Fruit fly (Drosophila melanogaster) whole organism: ENCODE results near the gene akirin.

ENCODE experiments used
- CG8478 ChIP-seq: fragments of >200 bp; optimal IDR thresholded peaks from 2 replicates; lab custom pipeline; 2018; ENCODE audit warnings: inconsistent platforms
- Dll ChIP-seq: fragments of >200 bp; optimal IDR thresholded peaks from 2 replicates; lab custom pipeline; 2017
- EcR ChIP-seq, 2 experiments: fragments of >200 bp; optimal IDR thresholded peaks; 2 replicates each; lab custom pipeline; 2017; ENCODE audit warnings: missing biosample characterization in 2 of 2, missing genetic modification characterization in 2 of 2, missing genetic modification reagents in 2 of 2
- pan ChIP-seq: fragments of >200 bp; optimal IDR thresholded peaks from 2 replicates; lab custom pipeline; 2017
- psq ChIP-seq: fragments of >200 bp; optimal IDR thresholded peaks from 2 replicates; lab custom pipeline; 2017
- usp ChIP-seq: fragments of >200 bp; optimal IDR thresholded peaks from 2 replicates; lab custom pipeline; 2017; ENCODE audit warnings: missing biosample characterization, missing genetic modification characterization, mixed read lengths

akirin gene

DNA sequence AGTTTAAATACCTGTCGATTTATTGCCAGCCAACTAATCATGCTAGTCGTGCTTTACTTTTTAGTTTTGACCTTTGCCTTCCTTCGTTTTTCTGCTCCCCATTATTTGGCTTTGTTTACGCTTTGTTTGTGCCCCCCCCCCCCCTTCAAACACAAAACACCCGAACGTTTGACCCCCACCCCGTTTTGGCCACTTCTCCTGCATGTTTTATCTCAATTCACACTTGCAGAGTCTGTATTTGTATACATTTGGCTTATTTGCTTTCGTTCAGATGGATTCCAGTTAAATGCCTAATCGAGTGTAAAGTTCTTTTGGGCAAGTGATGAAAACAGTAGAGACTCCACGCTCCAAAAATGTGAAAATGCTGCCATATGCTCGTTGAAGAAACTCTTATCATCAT, 20.3 kb upstream of the akirin start:
- TF ChIP-seq Dll (lab: Kevin White, UChicago) (no peak), EcR (GFP tag; optimal IDR thresholded peaks at IDR 0.05; lab: Kevin White, UChicago) (no peak), pan (lab: Kevin White, UChicago) (no peak), psq (lab: Kevin White, UChicago) (no peak), usp (GFP tag; lab: Kevin White, UChicago) (no peak), CG8478 (lab: Kevin White, UChicago) (no peak)

DNA sequence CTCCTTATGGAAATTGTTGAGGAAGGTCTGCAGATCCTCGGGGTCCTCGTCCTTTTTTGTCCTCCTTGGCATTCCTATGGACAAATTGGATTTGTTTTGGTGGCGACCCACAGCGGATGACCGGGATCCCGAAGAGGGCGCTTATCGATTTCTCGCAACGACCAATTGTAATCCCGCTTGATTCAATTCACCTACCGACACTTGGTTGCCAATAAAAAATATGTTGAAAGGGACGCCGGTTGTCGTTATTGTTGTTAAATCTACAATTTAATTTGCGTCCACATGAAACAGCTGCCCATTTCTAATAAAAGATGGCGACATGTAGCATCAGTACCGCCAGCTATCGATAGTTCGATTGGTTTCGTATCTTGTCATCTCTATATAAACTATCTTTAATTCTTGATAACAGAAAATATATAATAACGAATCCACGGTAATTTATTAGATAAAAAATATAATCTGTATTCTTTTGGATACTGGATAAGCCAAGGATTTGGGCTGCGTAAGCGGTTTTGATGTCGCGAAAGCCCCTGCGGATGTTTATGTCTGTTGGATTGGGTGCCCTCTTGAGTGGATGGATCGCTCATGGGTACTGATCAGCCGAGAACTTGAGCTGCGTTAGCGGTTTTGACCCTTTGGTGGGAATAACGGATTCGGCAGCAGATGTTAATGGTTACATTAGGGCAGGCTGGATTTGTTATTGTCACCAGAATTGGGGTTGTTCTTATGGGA, 13.1 kb upstream of the akirin start, which contains the start of gene CTCF:
TSS of gene CTCF (minus strand) at position 328 of the 732 bp plus-strand sequence.
- TF ChIP-seq pan (lab: Kevin White, UChicago) (no peak), usp (GFP tag; lab: Kevin White, UChicago) (no peak), Dll (lab: Kevin White, UChicago) (no peak), CG8478 (lab: Kevin White, UChicago) (no peak), EcR (GFP tag; optimal IDR thresholded peaks at IDR 0.05; lab: Kevin White, UChicago) (no peak), psq (lab: Kevin White, UChicago) (no peak)

DNA sequence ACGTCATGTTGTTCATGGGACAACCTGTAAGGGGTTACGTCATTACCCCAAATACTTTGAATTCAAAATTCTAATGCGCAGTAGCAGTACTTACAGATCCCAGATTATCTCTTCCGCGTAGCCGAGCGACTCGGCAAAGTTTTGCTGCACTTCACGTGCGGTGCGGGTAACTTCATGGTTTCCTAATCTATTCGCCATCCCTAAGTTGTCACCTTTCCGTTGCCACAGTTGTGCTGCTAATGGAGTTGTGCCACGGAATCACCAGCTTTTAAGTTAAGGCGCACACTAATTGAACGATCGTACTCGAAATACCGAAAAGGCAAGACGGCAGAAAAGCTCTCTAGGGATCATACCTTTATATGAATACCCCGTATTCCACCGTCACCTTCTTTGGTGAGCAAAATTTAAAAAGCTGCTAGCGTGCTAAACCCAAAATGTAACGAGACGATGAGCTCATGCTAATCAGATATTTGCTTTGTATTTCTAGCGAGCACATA, 9.8 kb upstream of the akirin start, which contains the start of gene pst:
TSS of gene pst (minus strand) at position 437 of the 497 bp plus-strand sequence.
- TF ChIP-seq CG8478 (lab: Kevin White, UChicago), result no peak
- TF ChIP-seq pan (lab: Kevin White, UChicago), result no peak
- TF ChIP-seq EcR (GFP tag; optimal IDR thresholded peaks at IDR 0.05; lab: Kevin White, UChicago), result no peak
- no peak for TF ChIP-seq Dll (lab: Kevin White, UChicago)
- no peak for TF ChIP-seq psq (lab: Kevin White, UChicago)
- no peak for TF ChIP-seq usp (GFP tag; lab: Kevin White, UChicago)

DNA sequence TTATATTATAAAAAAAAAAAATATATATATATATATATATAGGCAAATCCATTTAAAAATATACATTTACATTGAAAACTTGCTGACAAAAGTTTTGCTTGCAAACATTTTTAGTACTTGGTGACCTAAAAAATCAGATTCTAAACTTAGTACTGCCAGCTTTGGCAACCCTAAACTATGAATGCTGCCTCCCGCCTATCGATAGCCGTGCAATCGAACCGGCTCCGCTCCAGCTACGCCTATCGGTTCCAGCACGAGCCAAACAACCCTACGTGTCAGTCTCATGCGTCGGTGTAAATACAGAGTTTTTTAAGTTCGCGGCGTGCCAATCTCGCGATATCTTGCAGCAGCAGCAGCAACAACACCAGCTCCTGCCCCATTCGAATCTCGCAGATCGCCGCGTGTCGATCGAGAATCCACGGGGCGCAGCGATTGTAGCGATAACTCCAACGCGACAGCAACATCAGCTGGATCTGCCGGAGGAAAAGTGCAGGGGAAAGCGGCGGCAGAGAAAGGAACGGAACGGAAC, 9.3 kb upstream of the akirin start, which contains the start of gene Sec63:
TSS of gene Sec63 (plus strand) at position 238 of the 529 bp plus-strand sequence.
- TF ChIP-seq usp (GFP tag; lab: Kevin White, UChicago) (no peak), Dll (lab: Kevin White, UChicago) (no peak), psq (lab: Kevin White, UChicago) (no peak), CG8478 (lab: Kevin White, UChicago) (no peak), EcR (GFP tag; optimal IDR thresholded peaks at IDR 0.05; lab: Kevin White, UChicago) (no peak), pan (lab: Kevin White, UChicago) (no peak)

DNA sequence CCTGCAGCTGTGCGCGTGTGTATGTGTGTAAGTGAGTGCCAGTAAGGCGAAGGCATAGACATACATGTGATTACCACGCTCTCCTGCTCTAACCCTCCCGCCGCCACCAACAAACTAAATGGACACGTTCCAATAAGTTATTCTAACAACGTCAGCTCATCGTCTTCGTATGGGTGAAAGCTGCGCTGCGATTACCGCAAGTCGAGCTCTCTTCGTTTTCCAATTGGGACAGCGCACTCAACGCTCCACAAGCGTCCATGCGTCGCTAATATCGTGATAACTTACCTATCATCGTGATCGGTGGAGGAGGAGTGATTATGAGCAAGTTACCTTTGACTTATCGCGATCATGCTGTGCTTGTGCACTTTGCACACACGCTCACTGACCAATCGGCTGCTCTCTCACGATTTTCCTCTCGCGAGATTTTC, 8.5 kb upstream of the akirin start:
- no peak for TF ChIP-seq usp (GFP tag; lab: Kevin White, UChicago)

DNA sequence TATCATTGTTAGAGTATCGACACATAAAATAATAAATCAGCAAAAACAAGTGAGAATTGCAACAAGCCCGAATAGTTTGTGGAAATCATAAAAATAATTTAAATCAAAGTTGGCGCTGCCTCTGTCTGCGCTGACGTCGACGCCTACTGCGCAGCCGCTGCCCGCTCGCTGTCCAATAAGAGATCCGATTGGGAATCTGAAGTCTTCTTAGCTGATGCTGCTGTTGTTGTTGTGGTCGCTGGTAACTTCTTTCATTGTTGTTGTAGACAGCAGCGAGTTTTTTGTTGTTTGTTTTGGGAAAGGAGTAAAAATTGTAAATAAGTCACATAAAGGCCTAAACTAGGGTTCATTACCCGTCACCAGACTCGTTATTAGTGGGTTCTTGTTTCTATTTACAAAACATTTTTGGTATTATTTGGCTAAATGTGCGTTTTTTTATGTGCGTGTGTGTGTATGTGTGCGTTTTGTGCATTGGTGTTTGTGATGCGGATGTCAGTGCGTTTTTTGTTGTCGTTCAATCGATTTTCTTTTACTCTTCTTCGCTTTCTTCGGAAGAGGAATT, 4.8 kb upstream of the akirin start:
- TF ChIP-seq CG8478 (lab: Kevin White, UChicago), result no peak
- no peak for TF ChIP-seq EcR (GFP tag; optimal IDR thresholded peaks at IDR 0.05; lab: Kevin White, UChicago)
- no peak for TF ChIP-seq psq (lab: Kevin White, UChicago)
- no peak for TF ChIP-seq Dll (lab: Kevin White, UChicago)
- TF ChIP-seq usp (GFP tag; lab: Kevin White, UChicago), result no peak
- TF ChIP-seq pan (lab: Kevin White, UChicago), result no peak

DNA sequence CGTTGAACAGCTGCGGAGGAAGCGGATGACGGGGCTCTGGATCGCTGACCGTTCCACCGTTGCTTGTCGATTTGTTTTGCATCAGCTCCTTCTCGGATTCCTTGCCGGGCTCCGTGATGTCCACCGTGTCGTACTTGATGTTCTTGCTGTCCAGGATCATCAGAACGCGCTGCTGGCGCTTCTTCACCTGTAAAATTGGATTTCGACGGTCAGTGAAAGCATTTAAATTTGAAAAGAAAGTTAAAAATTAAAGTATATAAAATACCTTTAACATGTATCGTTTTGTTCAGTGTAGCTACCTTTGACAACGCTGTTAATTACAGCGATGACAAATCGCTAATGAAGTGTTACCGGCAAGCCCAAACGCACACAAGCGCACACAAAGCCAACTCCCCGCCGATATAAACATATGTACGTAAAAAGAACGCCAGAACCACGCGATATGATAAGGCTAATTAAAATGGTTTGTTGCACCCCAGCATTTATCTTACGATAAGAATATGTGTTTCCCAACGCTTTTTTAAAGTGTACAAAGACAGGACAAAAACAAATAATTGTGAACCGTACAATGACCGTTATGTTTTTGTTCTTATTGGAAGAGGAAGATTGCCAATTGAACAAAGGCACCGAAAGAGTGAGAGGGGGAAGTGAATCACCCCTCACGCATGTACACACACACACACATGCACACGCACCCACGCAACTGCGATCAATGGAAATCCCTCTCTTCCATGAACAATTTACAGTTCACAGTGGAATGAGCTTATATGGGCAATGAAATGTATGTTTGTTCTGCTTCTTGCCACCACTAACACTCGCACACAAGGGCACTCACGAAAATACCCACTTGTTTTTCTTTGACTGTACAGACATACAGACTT, 1.6 kb upstream of the akirin start:
- TF ChIP-seq pan (lab: Kevin White, UChicago) (no peak), EcR (GFP tag; optimal IDR thresholded peaks at IDR 0.05; lab: Kevin White, UChicago) (no peak), Dll (lab: Kevin White, UChicago) (no peak), CG8478 (lab: Kevin White, UChicago) (no peak), psq (lab: Kevin White, UChicago) (no peak), usp (GFP tag; lab: Kevin White, UChicago) (no peak)

DNA sequence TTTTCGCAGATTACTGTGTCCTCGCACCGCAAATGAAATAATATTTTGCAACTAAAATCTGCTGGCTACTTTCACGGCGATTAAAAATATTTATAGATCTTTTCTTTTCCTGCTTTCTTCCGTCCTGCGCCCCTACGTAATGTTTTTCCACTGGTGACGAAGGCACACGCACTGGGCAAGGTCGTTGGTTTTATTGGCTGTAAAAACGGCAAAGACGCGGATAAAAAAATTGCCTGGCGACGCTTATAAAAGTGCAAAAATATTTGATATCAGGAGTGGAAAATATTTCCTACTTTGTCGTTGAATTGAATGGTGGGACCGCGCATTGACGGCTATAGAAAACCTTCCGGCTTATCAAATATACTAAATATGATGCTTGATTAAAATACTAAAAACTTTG, 709 bp upstream of the akirin start, which contains the start of gene Sh3beta:
TSS of gene Sh3beta (minus strand) at position 327 of the 400 bp plus-strand sequence.
- no peak for TF ChIP-seq pan (lab: Kevin White, UChicago)
- no peak for TF ChIP-seq usp (GFP tag; lab: Kevin White, UChicago)
- no peak for TF ChIP-seq psq (lab: Kevin White, UChicago)
- TF ChIP-seq Dll (lab: Kevin White, UChicago), result no peak
- TF ChIP-seq EcR (GFP tag; optimal IDR thresholded peaks at IDR 0.05; lab: Kevin White, UChicago), result no peak
- TF ChIP-seq CG8478 (lab: Kevin White, UChicago), result no peak

DNA sequence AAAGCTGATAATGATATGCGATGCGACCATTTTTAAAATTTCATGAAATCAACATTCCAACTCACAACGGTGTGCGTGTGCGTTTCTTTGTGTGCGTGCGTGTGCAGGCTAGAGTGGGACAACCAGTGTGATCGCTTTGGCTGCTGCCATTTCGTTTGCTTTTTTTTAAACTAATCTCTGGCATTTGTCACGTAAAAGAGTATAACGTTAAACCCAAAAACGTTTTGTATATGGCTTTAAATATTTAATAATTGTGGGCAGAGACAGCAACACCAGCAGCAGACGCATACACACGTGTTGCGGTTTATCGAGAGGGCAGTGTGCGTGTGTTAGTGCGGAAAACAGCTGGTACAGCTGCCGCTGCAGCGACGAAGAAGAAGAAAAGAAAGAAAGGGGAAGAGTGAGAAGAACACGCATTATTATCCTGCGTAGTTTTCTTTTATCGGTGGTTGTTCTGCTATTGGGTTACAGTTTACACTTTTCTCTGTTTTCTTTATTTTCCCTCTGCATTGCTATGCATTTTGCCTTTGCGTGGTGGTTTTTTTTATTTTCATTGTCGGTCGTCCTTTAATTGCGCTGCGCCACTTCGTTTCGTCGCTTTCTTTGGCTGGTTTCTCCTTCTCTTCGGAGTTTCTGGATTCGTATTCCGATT, 714 bp downstream of the akirin start:
- TF ChIP-seq pan (lab: Kevin White, UChicago), result no peak
- peak; percentile 79 for TF ChIP-seq CG8478 (lab: Kevin White, UChicago)

DNA sequence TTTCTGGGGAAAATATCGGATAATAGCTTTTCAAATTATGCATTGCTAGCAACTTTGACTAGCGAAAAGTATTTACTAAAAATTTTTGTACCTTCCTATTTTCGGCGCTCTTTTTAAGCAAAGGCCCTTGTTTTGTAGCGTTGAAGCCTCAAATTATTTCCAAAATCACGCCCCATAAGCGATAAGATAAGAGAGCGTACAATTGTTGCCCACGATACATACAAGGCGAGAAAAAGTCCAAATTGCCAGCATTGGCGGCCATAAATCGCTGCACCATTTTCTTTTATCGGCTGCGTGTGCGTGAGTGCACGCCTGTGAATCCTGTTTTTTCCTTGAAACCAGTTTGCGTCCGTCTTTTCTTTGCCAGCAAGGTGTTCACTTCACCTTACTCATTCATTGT, 1.6 kb downstream of the akirin start:
- TF ChIP-seq CG8478 (lab: Kevin White, UChicago) (no peak), EcR (GFP tag; optimal IDR thresholded peaks at IDR 0.05; lab: Kevin White, UChicago) (no peak), Dll (lab: Kevin White, UChicago) (no peak), pan (lab: Kevin White, UChicago) (no peak), psq (lab: Kevin White, UChicago) (no peak), usp (GFP tag; lab: Kevin White, UChicago) (no peak)
